Worm (Caenorhabditis elegans) whole organism, L1 larva: ENCODE results near the gene knl-3.

Experiments
- C16A3.4 ChIP-seq: fragments of 150-350 bp; optimal IDR thresholded peaks from 2 replicates; lab custom pipeline; 2014; ENCODE audit warnings: missing biosample characterization, missing genetic modification characterization
- Y116A8C.19 ChIP-seq: sonication (generic microtip); optimal IDR thresholded peaks from 2 replicates; lab custom pipeline; 2016; ENCODE audit warnings: missing compliant biosample characterization, missing genetic modification characterization, borderline replicate concordance
- alr-1 ChIP-seq: fragments of 200-800 bp; sonication (Bioruptor generic); optimal IDR thresholded peaks from 2 replicates; lab custom pipeline; 2018; ENCODE audit warnings: borderline replicate concordance, mild to moderate bottlenecking, missing genetic modification characterization, missing compliant biosample characterization
- aly-2 ChIP-seq: fragments of 150-350 bp; optimal IDR thresholded peaks from 2 replicates; lab custom pipeline; 2014; ENCODE audit warnings: missing biosample characterization, missing genetic modification characterization
- ama-1 ChIP-seq: fragments of 150-350 bp; optimal IDR thresholded peaks from 2 replicates; lab custom pipeline; 2014
- ceh-88 ChIP-seq: fragments of 200-800 bp; sonication (Bioruptor generic); IDR thresholded peaks from 2 replicates; pipeline ENCODE4 v1.3.6; 2022; ENCODE audit warnings: missing genetic modification characterization, missing compliant biosample characterization
- dpl-1 ChIP-seq, 3 experiments: fragments of 150-350 bp in 2 of 3; sonication (generic microtip) in 1 of 3; optimal IDR thresholded peaks; 2 replicates each; lab custom pipeline; 2014 to 2017; ENCODE audit warnings: missing biosample characterization in 3 of 3, missing genetic modification characterization in 3 of 3, missing genetic modification reagents in 3 of 3
- dsc-1 ChIP-seq: sonication (generic microtip); optimal IDR thresholded peaks from 2 replicates; lab custom pipeline; 2016; ENCODE audit warnings: mild to moderate bottlenecking, missing genetic modification characterization, missing compliant biosample characterization
- efl-1 ChIP-seq, 4 experiments: fragments of 150-350 bp; optimal IDR thresholded peaks in 3 of 4; peaks in 1 of 4; 1 replicate in 1 of 4; 2 replicates in 3 of 4; lab custom pipeline; 2014; ENCODE audit warnings: missing biosample characterization in 2 of 4, missing genetic modification characterization in 2 of 4, missing genetic modification reagents in 2 of 4
- egl-27 ChIP-seq, 2 experiments: fragments of 150-350 bp in 1 of 2; sonication (generic microtip); optimal IDR thresholded peaks; 3 replicates each; lab custom pipeline; 2017 to 2018; ENCODE audit warnings: missing biosample characterization in 2 of 2, missing genetic modification characterization in 2 of 2, missing genetic modification reagents in 2 of 2
- ets-5 ChIP-seq: fragments of 200-800 bp; sonication (Bioruptor generic); IDR thresholded peaks from 2 replicates; pipeline ENCODE4 v1.3.6; 2022; ENCODE audit warnings: missing genetic modification characterization, missing compliant biosample characterization
- fkh-4 ChIP-seq: sonication (generic microtip); optimal IDR thresholded peaks from 2 replicates; lab custom pipeline; 2016; ENCODE audit warnings: missing compliant biosample characterization, missing genetic modification characterization, borderline replicate concordance
- fos-1 ChIP-seq: fragments of 150-350 bp; optimal IDR thresholded peaks from 2 replicates; lab custom pipeline; 2014; ENCODE audit warnings: missing biosample characterization, missing genetic modification characterization
- grh-1 ChIP-seq: fragments of 200-800 bp; sonication (Bioruptor generic); IDR thresholded peaks from 2 replicates; pipeline ENCODE4 v1.3.6; 2022; ENCODE audit warnings: missing genetic modification reagents, missing genetic modification characterization, missing compliant biosample characterization
- hlh-17 ChIP-seq: fragments of 200-800 bp; sonication (Bioruptor generic); optimal IDR thresholded peaks from 2 replicates; lab custom pipeline; 2018; ENCODE audit warnings: missing genetic modification characterization, mild to moderate bottlenecking, missing compliant biosample characterization, moderate library complexity, borderline replicate concordance
- irx-1 ChIP-seq: sonication (generic microtip); optimal IDR thresholded peaks from 2 replicates; lab custom pipeline; 2016; ENCODE audit warnings: missing genetic modification characterization, missing compliant biosample characterization
- isw-1 ChIP-seq: fragments of 200-800 bp; sonication (Bioruptor generic); IDR thresholded peaks from 2 replicates; pipeline ENCODE4 v1.3.6; 2022; ENCODE audit warnings: missing genetic modification characterization, missing compliant biosample characterization
- jun-1 ChIP-seq: fragments of 150-350 bp; optimal IDR thresholded peaks from 2 replicates; lab custom pipeline; 2014; ENCODE audit warnings: missing biosample characterization, missing genetic modification reagents, missing genetic modification characterization
- lin-13 ChIP-seq: fragments of 150-350 bp; optimal IDR thresholded peaks from 2 replicates; lab custom pipeline; 2014; ENCODE audit warnings: missing biosample characterization, missing genetic modification reagents, missing genetic modification characterization
- lin-15B ChIP-seq: fragments of 150-350 bp; sonication (generic microtip); optimal IDR thresholded peaks from 3 replicates; lab custom pipeline; 2014; ENCODE audit warnings: missing biosample characterization, missing genetic modification characterization
- lin-39 ChIP-seq: fragments of 150-350 bp; optimal IDR thresholded peaks from 2 replicates; lab custom pipeline; 2014; ENCODE audit warnings: missing biosample characterization, missing genetic modification reagents, missing genetic modification characterization
- lir-3 ChIP-seq: sonication (generic microtip); optimal IDR thresholded peaks from 2 replicates; lab custom pipeline; 2016; ENCODE audit warnings: mild to moderate bottlenecking, missing genetic modification characterization, moderate library complexity, missing compliant biosample characterization; ENCODE audit not compliant: poor library complexity
- lsy-2 ChIP-seq, 2 experiments: fragments of 150-350 bp; optimal IDR thresholded peaks; 2 replicates each; lab custom pipeline; 2014; ENCODE audit warnings: missing biosample characterization in 2 of 2, missing genetic modification characterization in 2 of 2
- mab-9 ChIP-seq: fragments of 200-800 bp; sonication (Bioruptor generic); IDR thresholded peaks from 2 replicates; pipeline ENCODE4 v1.3.6; 2022; ENCODE audit warnings: missing genetic modification reagents, missing genetic modification characterization, missing compliant biosample characterization
- mep-1 ChIP-seq: fragments of 150-350 bp; optimal IDR thresholded peaks from 2 replicates; lab custom pipeline; 2014; ENCODE audit warnings: missing biosample characterization, missing genetic modification characterization
- nhr-11 ChIP-seq: fragments of 150-350 bp; optimal IDR thresholded peaks from 2 replicates; lab custom pipeline; 2014; ENCODE audit warnings: missing biosample characterization, missing genetic modification characterization
- nhr-20 ChIP-seq: sonication (generic microtip); optimal IDR thresholded peaks from 2 replicates; lab custom pipeline; 2016; ENCODE audit warnings: mild to moderate bottlenecking, missing genetic modification characterization, missing compliant biosample characterization
- nhr-237 ChIP-seq: fragments of 150-350 bp; optimal IDR thresholded peaks from 2 replicates; lab custom pipeline; 2014; ENCODE audit warnings: missing biosample characterization, missing genetic modification characterization
- nhr-71 ChIP-seq: sonication (generic microtip); optimal IDR thresholded peaks from 2 replicates; lab custom pipeline; 2016; ENCODE audit warnings: mild to moderate bottlenecking, missing genetic modification characterization, moderate library complexity, missing compliant biosample characterization
- nhr-76 ChIP-seq: sonication (generic microtip); optimal IDR thresholded peaks from 2 replicates; lab custom pipeline; 2017; ENCODE audit warnings: missing biosample characterization, missing genetic modification characterization
- nhr-77 ChIP-seq: fragments of 150-350 bp; optimal IDR thresholded peaks from 2 replicates; lab custom pipeline; 2014; ENCODE audit warnings: missing biosample characterization, missing genetic modification characterization
- nhr-85 ChIP-seq: sonication (generic microtip); peaks from one replicate; lab custom pipeline; 2016; ENCODE audit warnings: missing genetic modification characterization, inconsistent platforms, missing compliant biosample characterization
- rnt-1 ChIP-seq: sonication (generic microtip); optimal IDR thresholded peaks from 2 replicates; lab custom pipeline; 2016; ENCODE audit warnings: mild to moderate bottlenecking, missing genetic modification characterization, moderate library complexity, missing compliant biosample characterization
- skn-1 ChIP-seq: fragments of 150-350 bp; optimal IDR thresholded peaks from 2 replicates; lab custom pipeline; 2014; ENCODE audit warnings: missing biosample characterization, missing genetic modification characterization
- snu-23 ChIP-seq: sonication (generic microtip); optimal IDR thresholded peaks from 2 replicates; lab custom pipeline; 2016; ENCODE audit warnings: missing genetic modification characterization, missing compliant biosample characterization
- sox-4 ChIP-seq: sonication (generic microtip); optimal IDR thresholded peaks from 2 replicates; lab custom pipeline; 2016; ENCODE audit warnings: missing genetic modification characterization, missing compliant biosample characterization
- swsn-7 ChIP-seq: sonication (generic microtip); optimal IDR thresholded peaks from 2 replicates; lab custom pipeline; 2016; ENCODE audit warnings: missing genetic modification characterization, missing compliant biosample characterization
- tbx-2 ChIP-seq: sonication (generic microtip); optimal IDR thresholded peaks from 2 replicates; lab custom pipeline; 2016; ENCODE audit warnings: missing genetic modification characterization, missing compliant biosample characterization
- tlp-1 ChIP-seq: fragments of 150-350 bp; optimal IDR thresholded peaks from 2 replicates; lab custom pipeline; 2014; ENCODE audit warnings: missing biosample characterization, missing genetic modification characterization
- unc-86 ChIP-seq: sonication (generic microtip); optimal IDR thresholded peaks from 2 replicates; lab custom pipeline; 2016; ENCODE audit warnings: missing genetic modification characterization, missing compliant biosample characterization
- zag-1 ChIP-seq: fragments of 150-350 bp; optimal IDR thresholded peaks from 2 replicates; lab custom pipeline; 2014; ENCODE audit warnings: missing biosample characterization, missing genetic modification characterization
- ztf-11 ChIP-seq, 2 experiments: sonication (generic microtip); optimal IDR thresholded peaks; 2 replicates each; lab custom pipeline; 2016 to 2017; ENCODE audit warnings: missing genetic modification characterization in 2 of 2, missing biosample characterization in 1 of 2, missing compliant biosample characterization in 1 of 2
- ztf-4 ChIP-seq: fragments of 150-350 bp; optimal IDR thresholded peaks from 2 replicates; lab custom pipeline; 2014; ENCODE audit warnings: missing biosample characterization, missing genetic modification characterization

The knl-3 gene

DNA sequence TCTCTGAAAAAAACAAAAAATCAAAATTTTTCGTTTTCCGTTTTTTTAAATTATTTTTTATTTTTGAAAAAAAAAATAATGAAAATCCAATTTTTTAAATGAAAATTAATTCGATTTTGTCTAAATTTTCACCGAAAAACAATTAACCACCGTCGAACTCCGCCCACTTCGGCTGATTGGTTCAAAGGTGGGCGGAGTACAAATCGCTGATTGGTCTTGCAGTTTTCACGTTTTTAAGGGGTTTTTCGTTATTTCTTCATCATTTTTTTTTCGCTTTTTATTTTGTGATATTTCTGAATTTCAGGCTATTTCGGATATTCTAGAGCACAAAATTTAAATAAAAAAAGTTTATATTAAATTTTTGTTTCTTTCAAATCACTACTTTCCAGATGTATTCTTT lies 4.0 kb upstream of the knl-3 start:
- TF ChIP-seq ztf-11 (tag; optimal IDR thresholded peaks at IDR 0.05; lab: Kevin White, UChicago), result no peak
- TF ChIP-seq rnt-1 (tag; lab: Kevin White, UChicago), result no peak
- TF ChIP-seq dsc-1 (tag; lab: Kevin White, UChicago), result no peak
- no peak for TF ChIP-seq nhr-20 (tag; lab: Kevin White, UChicago)
- no peak for TF ChIP-seq fos-1 (tag; lab: Kevin White, UChicago)
- no peak for TF ChIP-seq snu-23 (GFP tag; lab: Kevin White, UChicago)
- no peak for TF ChIP-seq fkh-4 (tag; lab: Kevin White, UChicago)
- no peak for TF ChIP-seq unc-86 (tag; lab: Kevin White, UChicago)

DNA sequence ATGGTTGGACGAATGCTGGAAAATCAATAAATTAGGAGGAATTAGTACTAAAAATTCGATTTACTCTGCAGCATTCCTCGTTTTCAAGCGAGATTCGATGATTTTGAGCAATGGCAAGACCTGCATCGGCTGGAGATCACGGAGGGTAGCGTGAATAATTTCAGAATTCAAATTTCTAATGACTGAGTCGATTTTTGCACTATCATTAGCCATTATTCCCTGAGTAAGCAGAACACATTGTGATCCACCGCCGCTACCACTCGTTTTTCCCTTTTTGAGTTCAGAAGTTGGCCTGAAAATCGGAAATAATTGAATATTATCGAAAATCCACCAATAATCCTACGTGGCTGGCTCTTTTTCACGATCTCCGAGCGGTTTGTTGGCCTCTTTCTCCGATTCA lies 988 bp upstream of the knl-3 start:
- TF ChIP-seq alr-1 (no peak), nhr-76 (tag; lab: Kevin White, UChicago) (no peak), irx-1 (tag; lab: Kevin White, UChicago) (no peak), jun-1 (no peak), tbx-2 (tag; lab: Kevin White, UChicago) (no peak), efl-1 (optimal IDR thresholded peaks at IDR 0.05; lab: Kevin White, UChicago) (no peak), efl-1 (GFP tag; optimal IDR thresholded peaks at IDR 0.05 in 1 of 2; lab: Kevin White, UChicago) (peak in 1 of 2 experiments; percentile 71), lsy-2 (tag; optimal IDR thresholded peaks at IDR 0.05; lab: Kevin White, UChicago) (no peak)

DNA sequence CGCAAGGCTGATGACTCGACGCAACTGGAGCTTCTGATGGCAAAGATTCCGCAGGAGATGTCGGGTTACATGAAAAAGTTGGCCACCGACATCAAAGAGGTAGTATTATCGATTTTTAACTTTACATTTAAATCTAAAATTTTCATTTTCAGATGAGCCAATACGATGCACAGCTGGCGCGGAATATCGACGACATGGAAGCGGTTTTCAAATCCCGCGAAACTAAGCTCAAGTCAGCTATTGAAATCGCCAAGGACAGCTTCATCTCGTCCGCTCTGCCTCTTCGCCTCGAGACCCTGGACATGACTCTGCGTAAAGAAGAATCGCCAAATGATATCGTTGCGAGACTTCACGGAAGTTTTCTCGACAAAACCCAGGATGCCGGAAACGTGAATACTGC lies 669 bp downstream of the knl-3 start, which contains the start of gene T10B5.3:
Gene T10B5.3 (minus strand): TSS at position 101 of the 400 bp plus-strand sequence.
- no peak for TF ChIP-seq lir-3 (tag; lab: Kevin White, UChicago)
- TF ChIP-seq lin-39 (tag; lab: Kevin White, UChicago), result no peak
- TF ChIP-seq lin-15B (tag; lab: Kevin White, UChicago), result no peak
- TF ChIP-seq ceh-88 (GFP tag; lab: Robert Waterston, UW), result no peak
- no peak for TF ChIP-seq nhr-76 (tag; lab: Kevin White, UChicago)
- TF ChIP-seq ama-1 (lab: Kevin White, UChicago), result no peak
- TF ChIP-seq hlh-17 (GFP tag; lab: Kevin White, UChicago), result no peak
- TF ChIP-seq sox-4 (tag; lab: Kevin White, UChicago), result no peak
- no peak for TF ChIP-seq isw-1 (GFP tag; lab: Robert Waterston, UW)
- no peak for TF ChIP-seq mab-9 (GFP tag; lab: Robert Waterston, UW)
- TF ChIP-seq nhr-11 (tag; lab: Kevin White, UChicago), result no peak
- no peak for TF ChIP-seq dpl-1 (GFP tag; optimal IDR thresholded peaks at IDR 0.05; lab: Kevin White, UChicago)
- no peak for TF ChIP-seq irx-1 (tag; lab: Kevin White, UChicago)
- no peak for TF ChIP-seq mep-1 (tag; lab: Kevin White, UChicago)
- TF ChIP-seq ztf-11 (tag; optimal IDR thresholded peaks at IDR 0.05; lab: Kevin White, UChicago), result no peak

DNA sequence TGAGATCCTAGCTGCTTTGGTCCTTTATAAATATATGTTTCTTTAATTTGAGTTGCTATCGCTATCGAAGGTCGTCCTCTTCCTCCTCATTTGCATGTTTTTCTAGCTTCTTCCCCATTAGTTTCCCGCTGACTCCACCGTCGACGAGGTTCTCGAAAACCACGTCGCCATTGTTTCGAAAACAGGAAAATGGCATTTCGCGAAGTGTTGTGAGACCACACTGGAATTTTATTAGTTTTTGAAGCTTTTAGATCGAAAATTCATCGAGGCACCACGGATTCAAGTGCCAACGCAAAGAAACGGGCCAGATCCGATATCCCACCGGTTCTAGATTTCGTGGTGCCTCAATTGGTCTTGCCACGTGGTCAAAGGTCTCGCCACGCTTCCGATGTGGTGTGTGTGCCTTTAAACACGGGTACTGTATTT lies 1.5 kb downstream of the knl-3 start:
- TF ChIP-seq nhr-20 (tag; lab: Kevin White, UChicago), result no peak
- peak; percentile 24 for TF ChIP-seq alr-1
- no peak for TF ChIP-seq grh-1 (GFP tag; lab: Robert Waterston, UW)
- TF ChIP-seq ets-5 (GFP tag; lab: Robert Waterston, UW), result no peak
- TF ChIP-seq lin-15B (tag; lab: Kevin White, UChicago), result no peak
- TF ChIP-seq nhr-237, result no peak
- no peak for TF ChIP-seq aly-2 (tag; lab: Kevin White, UChicago)
- TF ChIP-seq lir-3 (tag; lab: Kevin White, UChicago), result no peak
- no peak for TF ChIP-seq dsc-1 (tag; lab: Kevin White, UChicago)

ce11 chrV:1871768-1872296 lies 2.8 kb downstream of the knl-3 start, which contains the start of the genes T10B5.4 and cct-7:
T10B5.4 (minus strand) TSS chrV:1871807.
cct-7 (plus strand) TSS chrV:1872246.
- TF ChIP-seq egl-27 (tag; optimal IDR thresholded peaks at IDR 0.05; lab: Kevin White, UChicago), result peak in 1 of 2 experiments; percentile 10
- TF ChIP-seq lin-15B (tag; lab: Kevin White, UChicago), result peak; percentile 93
- peak; percentile 73 for TF ChIP-seq zag-1 (tag; lab: Kevin White, UChicago)
- no peak for TF ChIP-seq Y116A8C.19 (tag; lab: Kevin White, UChicago)
- TF ChIP-seq mab-9 (GFP tag; lab: Robert Waterston, UW), result peak; percentile 46
- TF ChIP-seq swsn-7, result peak; percentile 85
- TF ChIP-seq C16A3.4 (tag; lab: Kevin White, UChicago), result peak; percentile 85
- TF ChIP-seq tlp-1, result no peak
- TF ChIP-seq nhr-77 (tag; lab: Kevin White, UChicago), result peak; percentile 87
- peak; percentile 75 to 86 (median 75) for TF ChIP-seq dpl-1 (GFP tag; optimal IDR thresholded peaks at IDR 0.05; lab: Kevin White, UChicago)
- TF ChIP-seq skn-1, result peak; percentile 92
- no peak for TF ChIP-seq fkh-4 (tag; lab: Kevin White, UChicago)
- peak; percentile 62 for TF ChIP-seq ztf-4 (tag; lab: Kevin White, UChicago)
- peak; percentile 81 for TF ChIP-seq lin-13 (GFP tag; lab: Kevin White, UChicago)
- peak; percentile 87 for TF ChIP-seq rnt-1 (tag; lab: Kevin White, UChicago)
- TF ChIP-seq nhr-85, result peak; percentile 74
- TF ChIP-seq nhr-71 (tag; lab: Kevin White, UChicago), result peak; percentile 92
- no peak for TF ChIP-seq ets-5 (GFP tag; lab: Robert Waterston, UW)
- no peak for TF ChIP-seq ama-1 (lab: Kevin White, UChicago)
